Worm (Caenorhabditis elegans): Measurements from ENCODE around the gene K07B1.4.

Gene K07B1.4

ce11 chrV:9312377-9312776 is 16.4 kb upstream of the K07B1.4 start:
- TF ChIP-seq tab-1 (GFP tag; IDR thresholded peaks at IDR 0.05) (no peak), klf-2 (GFP tag; conservative IDR thresholded peaks at IDR 0.05) (no peak), ref-1 (GFP tag; conservative IDR thresholded peaks at IDR 0.05) (no peak), med-1 (GFP tag; optimal IDR thresholded peaks at IDR 0.05; ENCODE audit: insufficient read depth) (no peak), ztf-29 (GFP tag; IDR thresholded peaks at IDR 0.05) (no peak), ztf-23 (GFP tag; IDR thresholded peaks at IDR 0.05) (no peak)

DNA sequence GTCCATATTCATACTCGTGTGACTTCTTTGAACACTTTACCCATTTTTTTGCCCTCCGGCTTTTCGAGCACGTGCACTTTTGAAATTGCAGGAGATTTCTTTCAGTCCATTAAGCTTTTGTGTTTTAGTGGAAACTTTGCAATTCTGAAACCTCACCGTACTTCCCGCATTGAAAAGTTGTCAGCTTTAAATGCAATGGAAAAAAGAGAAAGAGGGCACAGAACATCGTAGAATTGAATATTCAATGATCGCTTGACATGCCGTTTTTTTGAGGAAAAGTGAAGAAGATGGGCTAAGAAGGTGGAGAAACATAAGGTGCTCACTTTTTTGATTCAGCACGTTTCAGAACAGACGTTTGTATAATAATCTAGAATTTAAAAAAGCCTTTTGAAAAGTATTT is 14.4 kb upstream of the K07B1.4 start:
- TF ChIP-seq ztf-23 (GFP tag; IDR thresholded peaks at IDR 0.05) = no peak
- no peak for TF ChIP-seq tab-1 (GFP tag; IDR thresholded peaks at IDR 0.05)
- TF ChIP-seq med-1 (GFP tag; optimal IDR thresholded peaks at IDR 0.05; ENCODE audit: insufficient read depth) = no peak
- TF ChIP-seq T22C8.4 (GFP tag; IDR thresholded peaks at IDR 0.05) = no peak
- no peak for TF ChIP-seq flt-1 (GFP tag; IDR thresholded peaks at IDR 0.05)
- no peak for TF ChIP-seq cog-1 (tag; optimal IDR thresholded peaks at IDR 0.05)
- no peak for TF ChIP-seq ref-1 (GFP tag; conservative IDR thresholded peaks at IDR 0.05)
- no peak for TF ChIP-seq ztf-29 (GFP tag; IDR thresholded peaks at IDR 0.05)
- TF ChIP-seq klf-2 (GFP tag; conservative IDR thresholded peaks at IDR 0.05) = no peak

ce11 chrV:9316970-9317369 is 11.8 kb upstream of the K07B1.4 start:
- TF ChIP-seq med-1 (GFP tag; optimal IDR thresholded peaks at IDR 0.05; ENCODE audit: insufficient read depth) (no peak), ztf-29 (GFP tag; IDR thresholded peaks at IDR 0.05) (no peak), ztf-23 (GFP tag; IDR thresholded peaks at IDR 0.05) (no peak), klf-2 (GFP tag; conservative IDR thresholded peaks at IDR 0.05) (no peak), tab-1 (GFP tag; IDR thresholded peaks at IDR 0.05) (no peak), cog-1 (tag; optimal IDR thresholded peaks at IDR 0.05) (no peak), T22C8.4 (GFP tag; IDR thresholded peaks at IDR 0.05) (no peak), flt-1 (GFP tag; IDR thresholded peaks at IDR 0.05) (no peak), ref-1 (GFP tag; conservative IDR thresholded peaks at IDR 0.05) (no peak)

DNA sequence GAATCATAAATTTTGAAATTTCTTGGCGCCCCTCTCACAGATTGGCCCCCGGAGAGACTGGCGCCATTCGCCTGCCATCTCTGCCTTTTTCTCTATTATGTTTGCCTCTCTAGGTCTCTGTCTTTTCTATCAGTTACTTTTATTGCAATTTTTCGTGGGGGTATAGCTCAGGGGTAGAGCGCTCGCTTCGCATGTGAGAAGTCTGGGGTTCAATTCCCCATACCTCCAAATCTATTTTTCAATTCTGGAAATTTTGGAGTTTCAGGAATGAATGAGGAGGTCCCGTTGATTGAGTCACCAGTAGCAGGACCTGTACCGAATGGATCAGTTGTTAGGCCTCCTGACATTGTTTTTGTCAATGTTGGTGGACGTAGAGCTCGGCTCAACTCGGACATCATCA is 10.7 kb upstream of the K07B1.4 start, which contains the start of gene kvs-3:
TSS of gene kvs-3 (plus strand) at position 266 of the 400 bp plus-strand sequence.
- TF ChIP-seq ref-1 (GFP tag; conservative IDR thresholded peaks at IDR 0.05) = 0 out of 2 replicates have a peak, but pooled peaks have one; percentile 15
- TF ChIP-seq ztf-29 (GFP tag; IDR thresholded peaks at IDR 0.05) = no peak
- peak; percentile 26 for TF ChIP-seq med-1 (GFP tag; optimal IDR thresholded peaks at IDR 0.05; ENCODE audit: insufficient read depth)
- TF ChIP-seq T22C8.4 (GFP tag; IDR thresholded peaks at IDR 0.05) = peak; percentile 63
- peak; percentile 82 for TF ChIP-seq ztf-23 (GFP tag; IDR thresholded peaks at IDR 0.05)
- TF ChIP-seq tab-1 (GFP tag; IDR thresholded peaks at IDR 0.05) = 0 out of 2 replicates have a peak, but pooled peaks have one; percentile 66
- 0 out of 2 replicates have a peak, but pooled peaks have one; percentile 47 for TF ChIP-seq klf-2 (GFP tag; conservative IDR thresholded peaks at IDR 0.05)
- TF ChIP-seq flt-1 (GFP tag; IDR thresholded peaks at IDR 0.05) = no peak

DNA sequence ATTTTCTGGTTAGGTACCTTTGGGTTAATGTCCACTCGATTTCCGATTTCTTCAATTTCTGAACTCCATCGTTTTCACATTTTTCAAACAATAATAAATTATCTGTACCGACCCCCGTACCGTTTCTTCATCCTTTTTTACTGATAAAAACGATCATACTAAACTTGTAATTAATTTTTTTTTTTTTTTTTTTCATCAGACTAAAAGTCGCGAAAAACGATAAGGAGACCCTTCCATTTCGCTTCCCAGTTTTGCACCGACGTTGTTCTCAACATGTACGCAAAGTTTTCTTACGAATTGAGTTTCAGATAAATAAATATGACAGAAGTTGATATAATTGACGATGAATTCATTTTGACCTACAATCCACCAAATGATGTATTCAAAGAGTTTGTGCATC is 7.6 kb upstream of the K07B1.4 start, which contains the start of gene F44A2.7:
TSS of gene F44A2.7 (plus strand) at position 301 of the 400 bp plus-strand sequence.
- TF ChIP-seq tab-1 (GFP tag; IDR thresholded peaks at IDR 0.05) (no peak), T22C8.4 (GFP tag; IDR thresholded peaks at IDR 0.05) (no peak), klf-2 (GFP tag; conservative IDR thresholded peaks at IDR 0.05) (no peak), cog-1 (tag; optimal IDR thresholded peaks at IDR 0.05) (no peak), ztf-29 (GFP tag; IDR thresholded peaks at IDR 0.05) (no peak), ztf-23 (GFP tag; IDR thresholded peaks at IDR 0.05) (no peak), flt-1 (GFP tag; IDR thresholded peaks at IDR 0.05) (no peak), med-1 (GFP tag; optimal IDR thresholded peaks at IDR 0.05; ENCODE audit: insufficient read depth) (no peak)

ce11 chrV:9322886-9323285 is 5.9 kb upstream of the K07B1.4 start, which contains the start of gene tag-153:
tag-153 (plus strand) TSS chrV:9323085.
- no peak for TF ChIP-seq T22C8.4 (GFP tag; IDR thresholded peaks at IDR 0.05)
- TF ChIP-seq cog-1 (tag; optimal IDR thresholded peaks at IDR 0.05) = no peak

DNA sequence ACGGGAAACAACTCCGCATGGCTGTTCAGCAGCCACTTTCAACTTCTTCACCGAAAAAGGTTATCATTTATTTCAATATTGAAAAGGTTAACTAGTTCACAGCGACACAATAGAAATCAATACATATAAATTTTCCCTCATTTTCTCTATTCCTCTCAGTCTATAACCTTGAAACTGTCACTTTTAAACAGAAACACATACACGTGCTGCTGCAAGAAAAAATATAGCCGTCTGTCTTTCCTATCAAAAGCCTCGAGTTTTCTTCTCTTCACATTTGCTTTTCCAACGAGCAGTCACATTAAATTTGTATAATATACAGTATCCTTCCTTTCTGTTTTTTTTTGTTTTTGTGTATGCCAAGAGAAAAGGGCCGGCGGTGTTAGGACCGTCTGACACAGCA is 4.6 kb upstream of the K07B1.4 start:
- TF ChIP-seq med-1 (GFP tag; optimal IDR thresholded peaks at IDR 0.05; ENCODE audit: insufficient read depth) = no peak
- TF ChIP-seq klf-2 (GFP tag; conservative IDR thresholded peaks at IDR 0.05) = no peak
- TF ChIP-seq tab-1 (GFP tag; IDR thresholded peaks at IDR 0.05) = no peak
- TF ChIP-seq ztf-29 (GFP tag; IDR thresholded peaks at IDR 0.05) = no peak
- no peak for TF ChIP-seq T22C8.4 (GFP tag; IDR thresholded peaks at IDR 0.05)
- no peak for TF ChIP-seq ref-1 (GFP tag; conservative IDR thresholded peaks at IDR 0.05)
- no peak for TF ChIP-seq flt-1 (GFP tag; IDR thresholded peaks at IDR 0.05)
- no peak for TF ChIP-seq ztf-23 (GFP tag; IDR thresholded peaks at IDR 0.05)
- no peak for TF ChIP-seq cog-1 (tag; optimal IDR thresholded peaks at IDR 0.05)

DNA sequence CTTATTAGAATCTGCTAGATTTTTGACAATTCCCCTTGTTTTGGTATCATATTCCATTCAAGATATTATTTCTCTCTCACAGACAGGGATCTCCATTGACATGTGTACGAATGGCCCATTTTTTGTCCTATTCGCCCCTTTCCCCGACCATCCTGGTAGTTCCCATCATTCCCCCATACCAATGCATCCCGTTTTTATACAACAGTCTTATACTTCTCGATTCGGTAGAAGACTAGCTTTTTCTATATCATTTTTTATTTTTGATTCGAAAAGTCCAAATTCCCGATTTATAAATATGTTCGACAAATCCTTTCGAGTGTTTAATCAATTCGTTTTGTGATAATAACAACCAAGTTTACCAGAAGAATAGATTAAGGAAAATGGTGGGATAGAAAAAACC is 1.9 kb upstream of the K07B1.4 start:
- no peak for TF ChIP-seq cog-1 (tag; optimal IDR thresholded peaks at IDR 0.05)
- TF ChIP-seq klf-2 (GFP tag; conservative IDR thresholded peaks at IDR 0.05) = no peak
- no peak for TF ChIP-seq ztf-29 (GFP tag; IDR thresholded peaks at IDR 0.05)
- TF ChIP-seq tab-1 (GFP tag; IDR thresholded peaks at IDR 0.05) = no peak
- TF ChIP-seq T22C8.4 (GFP tag; IDR thresholded peaks at IDR 0.05) = no peak
- TF ChIP-seq med-1 (GFP tag; optimal IDR thresholded peaks at IDR 0.05; ENCODE audit: insufficient read depth) = no peak
- no peak for TF ChIP-seq flt-1 (GFP tag; IDR thresholded peaks at IDR 0.05)
- TF ChIP-seq ref-1 (GFP tag; conservative IDR thresholded peaks at IDR 0.05) = no peak
- TF ChIP-seq ztf-23 (GFP tag; IDR thresholded peaks at IDR 0.05) = no peak

DNA sequence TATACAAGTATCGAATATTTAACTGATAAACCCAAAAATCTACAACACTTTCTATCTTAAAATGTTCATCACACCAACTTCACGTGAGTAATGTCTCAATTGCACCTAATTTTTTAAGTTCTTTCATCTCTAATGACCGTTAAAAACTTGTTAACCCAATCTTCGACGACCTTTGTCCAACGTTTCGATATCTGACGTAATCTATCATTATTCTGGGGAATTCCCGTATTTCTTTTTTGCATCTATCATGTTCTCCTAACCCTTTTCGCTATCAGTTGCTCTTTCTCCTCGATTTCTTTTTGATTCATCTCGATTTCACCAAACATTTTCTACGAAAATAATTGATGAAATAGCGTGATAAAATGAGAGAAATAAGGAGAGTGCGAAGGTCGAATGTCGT is 1.1 kb upstream of the K07B1.4 start:
- TF ChIP-seq ztf-29 (GFP tag; IDR thresholded peaks at IDR 0.05) (no peak), med-1 (GFP tag; optimal IDR thresholded peaks at IDR 0.05; ENCODE audit: insufficient read depth) (no peak), cog-1 (tag; optimal IDR thresholded peaks at IDR 0.05) (no peak), tab-1 (GFP tag; IDR thresholded peaks at IDR 0.05) (no peak), flt-1 (GFP tag; IDR thresholded peaks at IDR 0.05) (no peak), ztf-23 (GFP tag; IDR thresholded peaks at IDR 0.05) (no peak), T22C8.4 (GFP tag; IDR thresholded peaks at IDR 0.05) (no peak), klf-2 (GFP tag; conservative IDR thresholded peaks at IDR 0.05) (no peak), ref-1 (GFP tag; conservative IDR thresholded peaks at IDR 0.05) (no peak)

Measured in whole organism, midembryonic.